Fruit fly (Drosophila melanogaster) whole organism, wandering third instar larva: ENCODE measurements around the gene TRAM.

ENCODE experiments used
- Abd-B ChIP-seq: fragments of >200 bp; optimal IDR thresholded peaks from 2 replicates; lab custom pipeline; 2017; ENCODE audit warnings: missing biosample characterization, missing genetic modification characterization
- CG32264 ChIP-seq: fragments of 200-800 bp; sonication (Bioruptor generic); optimal IDR thresholded peaks from 2 replicates; lab custom pipeline; 2016; ENCODE audit warnings: missing biosample characterization, missing genetic modification characterization
- CG9705 ChIP-seq: fragments of 200-800 bp; sonication (Bioruptor generic); optimal IDR thresholded peaks from 2 replicates; lab custom pipeline; 2018; ENCODE audit warnings: missing biosample characterization, mild to moderate bottlenecking, missing genetic modification characterization
- CrebA ChIP-seq: fragments of 200-800 bp; sonication (Bioruptor generic); optimal IDR thresholded peaks from 2 replicates; lab custom pipeline; 2016; ENCODE audit warnings: missing biosample characterization, mild to moderate bottlenecking, missing genetic modification characterization, borderline replicate concordance
- Dfd ChIP-seq: fragments of >200 bp; optimal IDR thresholded peaks from 2 replicates; lab custom pipeline; 2017; ENCODE audit warnings: missing biosample characterization, missing genetic modification characterization
- Dif ChIP-seq: fragments of 200-275, 200-300 bp; sonication (Bioruptor generic); optimal IDR thresholded peaks from 2 replicates; lab custom pipeline; 2018; ENCODE audit warnings: missing biosample characterization, missing genetic modification characterization; ENCODE audit not compliant: partially characterized antibody
- GATAd ChIP-seq: sonication (Bioruptor generic); optimal IDR thresholded peaks from 2 replicates; lab custom pipeline; 2016; ENCODE audit warnings: missing biosample characterization, missing genetic modification characterization
- HLH106 ChIP-seq: fragments of 200-800 bp; optimal IDR thresholded peaks from 3 replicates; lab custom pipeline; 2019; ENCODE audit warnings: missing biosample characterization, mild to moderate bottlenecking, missing genetic modification characterization, moderate library complexity
- Hnf4 ChIP-seq: fragments of 200-800 bp; sonication (Bioruptor generic); optimal IDR thresholded peaks from 2 replicates; lab custom pipeline; 2016; ENCODE audit warnings: missing biosample characterization, mild to moderate bottlenecking, missing genetic modification characterization
- Hr78 ChIP-seq: fragments of >200 bp; optimal IDR thresholded peaks from 2 replicates; lab custom pipeline; 2017; ENCODE audit warnings: missing biosample characterization, missing genetic modification characterization
- Hr83 ChIP-seq: fragments of 200-300 bp; sonication (Bioruptor generic); optimal IDR thresholded peaks from 2 replicates; lab custom pipeline; 2016; ENCODE audit warnings: missing biosample characterization, mild to moderate bottlenecking, missing genetic modification characterization, moderate library complexity; ENCODE audit not compliant: poor library complexity, severe bottlenecking
- Jra ChIP-seq: sonication (Bioruptor generic); optimal IDR thresholded peaks from 2 replicates; lab custom pipeline; 2016; ENCODE audit warnings: missing biosample characterization, missing genetic modification characterization
- Mio ChIP-seq: sonication (Bioruptor generic); optimal IDR thresholded peaks from 2 replicates; lab custom pipeline; 2016; ENCODE audit warnings: missing biosample characterization, missing genetic modification characterization
- Myc ChIP-seq: fragments of >200 bp; optimal IDR thresholded peaks from 2 replicates; lab custom pipeline; 2017
- N ChIP-seq: fragments of >200 bp; optimal IDR thresholded peaks from 2 replicates; lab custom pipeline; 2018; ENCODE audit warnings: missing biosample characterization, missing external identifiers, missing genetic modification characterization
- OdsH ChIP-seq: fragments of 200-800 bp; sonication (Bioruptor generic); optimal IDR thresholded peaks from 2 replicates; lab custom pipeline; 2016; ENCODE audit warnings: missing biosample characterization, mild to moderate bottlenecking, missing genetic modification characterization
- Rel ChIP-seq, 2 experiments: fragments of 200-800 bp; sonication (Bioruptor generic) in 1 of 2; optimal IDR thresholded peaks; 2 replicates in 1 of 2; 3 replicates in 1 of 2; lab custom pipeline; 2016 to 2019; ENCODE audit warnings: mild to moderate bottlenecking in 2 of 2, missing biosample characterization in 2 of 2, missing genetic modification characterization in 2 of 2, moderate library complexity in 1 of 2
- Sp1 ChIP-seq: fragments of 200-800 bp; sonication (Bioruptor generic); optimal IDR thresholded peaks from 3 replicates; lab custom pipeline; 2019; ENCODE audit warnings: missing biosample characterization, mild to moderate bottlenecking, missing genetic modification characterization, moderate library complexity
- Vsx2 ChIP-seq: fragments of 200-300, 225-300 bp; sonication (Bioruptor generic); optimal IDR thresholded peaks from 2 replicates; lab custom pipeline; 2018; ENCODE audit warnings: missing biosample characterization, missing genetic modification characterization; ENCODE audit not compliant: partially characterized antibody
- br ChIP-seq: fragments of 200-800 bp; sonication (Bioruptor generic); optimal IDR thresholded peaks from 2 replicates; lab custom pipeline; 2016; ENCODE audit warnings: missing biosample characterization, missing genetic modification characterization
- brk ChIP-seq: fragments of 200-800 bp; sonication (Bioruptor generic); optimal IDR thresholded peaks from 2 replicates; lab custom pipeline; 2016; ENCODE audit warnings: missing biosample characterization, mild to moderate bottlenecking, missing genetic modification characterization
- dl ChIP-seq, 2 experiments: fragments of 175-275, 200-275 bp in 1 of 2; fragments of 200-275 bp in 1 of 2; sonication (Bioruptor generic); optimal IDR thresholded peaks; lab custom pipeline; 2018; ENCODE audit warnings: mild to moderate bottlenecking in 2 of 2, missing biosample characterization in 2 of 2, missing genetic modification characterization in 2 of 2, moderate library complexity in 2 of 2; ENCODE audit not compliant: partially characterized antibody in 2 of 2, insufficient read depth in 1 of 2
- dmrt93B ChIP-seq: fragments of 200-800 bp; sonication (Bioruptor generic); optimal IDR thresholded peaks from 2 replicates; lab custom pipeline; 2018; ENCODE audit warnings: missing biosample characterization, mild to moderate bottlenecking, missing genetic modification characterization
- dsf ChIP-seq: sonication (Bioruptor generic); optimal IDR thresholded peaks from 2 replicates; lab custom pipeline; 2016; ENCODE audit warnings: missing biosample characterization, missing genetic modification characterization, borderline replicate concordance
- ey ChIP-seq: fragments of 200-800 bp; sonication (Bioruptor generic); optimal IDR thresholded peaks from 2 replicates; lab custom pipeline; 2016; ENCODE audit warnings: missing biosample characterization, missing genetic modification characterization
- foxo ChIP-seq, 2 experiments: fragments of 200-800 bp; sonication (Bioruptor generic); optimal IDR thresholded peaks; 2 replicates in 1 of 2; 3 replicates in 1 of 2; lab custom pipeline; 2016 to 2017; ENCODE audit warnings: missing biosample characterization in 2 of 2, missing genetic modification characterization in 2 of 2
- fru ChIP-seq: fragments of 200-800 bp; sonication (Bioruptor generic); optimal IDR thresholded peaks from 3 replicates; lab custom pipeline; 2016; ENCODE audit warnings: missing biosample characterization, mild to moderate bottlenecking, missing genetic modification characterization
- h ChIP-seq: fragments of 200-800 bp; sonication (Bioruptor generic); optimal IDR thresholded peaks from 3 replicates; lab custom pipeline; 2016; ENCODE audit warnings: missing biosample characterization, mild to moderate bottlenecking, missing genetic modification characterization
- jim ChIP-seq: fragments of 175-275, 200-325 bp; sonication (Bioruptor generic); optimal IDR thresholded peaks from 2 replicates; lab custom pipeline; 2016; ENCODE audit warnings: missing biosample characterization, mild to moderate bottlenecking, missing genetic modification characterization
- lola ChIP-seq: fragments of >200 bp; optimal IDR thresholded peaks from 2 replicates; lab custom pipeline; 2017; ENCODE audit warnings: missing biosample characterization, missing genetic modification characterization
- pan ChIP-seq: fragments of >200 bp; optimal IDR thresholded peaks from 2 replicates; lab custom pipeline; 2017
- psq ChIP-seq: fragments of 200-800 bp; sonication (Bioruptor generic); optimal IDR thresholded peaks from 3 replicates; lab custom pipeline; 2017; ENCODE audit warnings: missing biosample characterization, mild to moderate bottlenecking, missing genetic modification characterization, moderate library complexity
- rgr ChIP-seq: fragments of 200-800 bp; sonication (Bioruptor generic); optimal IDR thresholded peaks from 3 replicates; lab custom pipeline; 2016; ENCODE audit warnings: missing biosample characterization, mild to moderate bottlenecking, missing genetic modification characterization
- sage ChIP-seq: fragments of 200-800 bp; sonication (Bioruptor generic); optimal IDR thresholded peaks from 2 replicates; lab custom pipeline; 2016; ENCODE audit warnings: missing biosample characterization, mild to moderate bottlenecking, missing genetic modification characterization
- sv ChIP-seq: fragments of 200-800 bp; sonication (Bioruptor generic); optimal IDR thresholded peaks from 3 replicates; lab custom pipeline; 2016; ENCODE audit warnings: missing biosample characterization, missing genetic modification characterization
- tai ChIP-seq: sonication (Bioruptor generic); optimal IDR thresholded peaks from 2 replicates; lab custom pipeline; 2016; ENCODE audit warnings: missing biosample characterization, missing genetic modification characterization
- usp ChIP-seq: fragments of >200 bp; optimal IDR thresholded peaks from 2 replicates; lab custom pipeline; 2017; ENCODE audit warnings: missing biosample characterization, missing genetic modification characterization
- woc ChIP-seq: sonication (Bioruptor generic); optimal IDR thresholded peaks from 2 replicates; lab custom pipeline; 2016; ENCODE audit warnings: missing biosample characterization, mild to moderate bottlenecking, missing genetic modification characterization

TRAM gene

dm6 chrX:935049-935900 lies at the start of gene TRAM:
Gene TRAM (plus strand): TSS chrX:935232.
- TF ChIP-seq Jra (GFP tag; lab: Kevin White, UChicago) (no peak), rgr (peak; percentile 97), h (peak; percentile 98), dl (GFP tag; optimal IDR thresholded peaks at IDR 0.05; lab: Kevin White, UChicago; ENCODE audit: insufficient read depth in 1 of 2, partially characterized antibody in 2 of 2) (no peak), GATAd (GFP tag; lab: Kevin White, UChicago) (peak; percentile 75), sv (GFP tag; lab: Kevin White, UChicago) (peak; percentile 95), jim (GFP tag; lab: Kevin White, UChicago) (no peak), woc (peak; percentile 94), fru (GFP tag; lab: Kevin White, UChicago) (peak; percentile 98), OdsH (GFP tag; lab: Kevin White, UChicago) (peak; percentile 96), Dfd (GFP tag; lab: Kevin White, UChicago) (peak; percentile 97), pan (lab: Kevin White, UChicago) (no peak), Hr83 (peak; percentile 89), tai (GFP tag; lab: Kevin White, UChicago) (no peak), br (peak; percentile 98), CG32264 (GFP tag; lab: Kevin White, UChicago) (peak; percentile 84), usp (no peak), CrebA (no peak), N (peak; percentile 46), Dif (GFP tag; lab: Kevin White, UChicago) (peak; percentile 47), Hnf4 (GFP tag; lab: Kevin White, UChicago) (no peak), Sp1 (GFP tag; lab: Kevin White, UChicago) (peak; percentile 98), lola (GFP tag; lab: Kevin White, UChicago) (no peak), CG9705 (GFP tag; lab: Kevin White, UChicago) (peak; percentile 98), Hr78 (GFP tag; lab: Kevin White, UChicago) (no peak), Mio (GFP tag; lab: Kevin White, UChicago) (peak; percentile 75), sage (no peak), Myc (lab: Kevin White, UChicago) (no peak), Vsx2 (GFP tag; lab: Kevin White, UChicago) (no peak), HLH106 (peak; percentile 98), dmrt93B (GFP tag; lab: Kevin White, UChicago) (peak; percentile 98), Rel (GFP tag; optimal IDR thresholded peaks at IDR 0.05; lab: Kevin White, UChicago) (peak; percentile 59), Rel (tag; optimal IDR thresholded peaks at IDR 0.05; lab: Kevin White, UChicago) (peak; percentile 92), foxo (GFP tag; optimal IDR thresholded peaks at IDR 0.05; lab: Kevin White, UChicago) (peak; percentile 78 to 98), dsf (GFP tag; lab: Kevin White, UChicago) (no peak), Abd-B (no peak), brk (no peak), ey (peak; percentile 98), psq (GFP tag; lab: Kevin White, UChicago) (peak; percentile 93)

- TF ChIP-seq Myc (lab: Kevin White, UChicago) (no peak), Mio (GFP tag; lab: Kevin White, UChicago) (no peak), Jra (GFP tag; lab: Kevin White, UChicago) (no peak), CG9705 (GFP tag; lab: Kevin White, UChicago) (no peak), Hnf4 (GFP tag; lab: Kevin White, UChicago) (no peak), rgr (no peak), OdsH (GFP tag; lab: Kevin White, UChicago) (no peak), ey (no peak), woc (no peak), Rel (GFP tag; optimal IDR thresholded peaks at IDR 0.05; lab: Kevin White, UChicago) (no peak), Rel (tag; optimal IDR thresholded peaks at IDR 0.05; lab: Kevin White, UChicago) (no peak), GATAd (GFP tag; lab: Kevin White, UChicago) (no peak), sv (GFP tag; lab: Kevin White, UChicago) (no peak), dsf (GFP tag; lab: Kevin White, UChicago) (no peak), psq (GFP tag; lab: Kevin White, UChicago) (no peak), lola (GFP tag; lab: Kevin White, UChicago) (no peak), fru (GFP tag; lab: Kevin White, UChicago) (no peak)
- TF ChIP-seq, all 38 proteins: peak for 0
These were observed 40.9 kb upstream of the TRAM start, which contains the start of gene CG11663 for dm6 chrX:894182-894581. Gene CG11663 (plus strand): TSS chrX:894482.
